Worm (Caenorhabditis elegans): ENCODE measurements around the gene T25E4.2.

- TF ChIP-seq flt-1 (GFP tag; IDR thresholded peaks at IDR 0.05), result no peak
- no peak for TF ChIP-seq ref-1 (GFP tag; conservative IDR thresholded peaks at IDR 0.05)
- no peak for TF ChIP-seq ztf-29 (GFP tag; IDR thresholded peaks at IDR 0.05)
- no peak for TF ChIP-seq cog-1 (tag; optimal IDR thresholded peaks at IDR 0.05)
- no peak for TF ChIP-seq tab-1 (GFP tag; IDR thresholded peaks at IDR 0.05)
- TF ChIP-seq T22C8.4 (GFP tag; IDR thresholded peaks at IDR 0.05), result no peak
These were observed 37.1 kb upstream of the T25E4.2 start, which contains the start of gene dhs-6 for ce11 chrII:5619298-5619697.
